Worm (Caenorhabditis elegans): ENCODE measurements around the gene cyk-7.

cyk-7 gene

ce11 chrIII:7792970-7793369 lies 2.2 kb downstream of the cyk-7 start:
- no peak for TF ChIP-seq dpl-1 (GFP tag; optimal IDR thresholded peaks at IDR 0.05)
- no peak for TF ChIP-seq nhr-42 (GFP tag; IDR thresholded peaks at IDR 0.05)
- TF ChIP-seq zfp-3 (GFP tag; conservative IDR thresholded peaks at IDR 0.05), result no peak
- TF ChIP-seq unc-62 (GFP tag; optimal IDR thresholded peaks at IDR 0.05 in 1 of 2), result peak in 1 of 2 experiments; percentile 99
- no peak for TF ChIP-seq unc-62 (tag; optimal IDR thresholded peaks at IDR 0.05)

ce11 chrIII:7792209-7792608 lies 3.0 kb downstream of the cyk-7 start:
- TF ChIP-seq lsy-2 (tag; optimal IDR thresholded peaks at IDR 0.05), result peak in 1 of 2 experiments; percentile 56
- TF ChIP-seq duxl-1 (tag; optimal IDR thresholded peaks at IDR 0.05; ENCODE audit: poor library complexity), result peak; percentile 24
- TF ChIP-seq lin-13 (GFP tag; optimal IDR thresholded peaks at IDR 0.05), result no peak

DNA sequence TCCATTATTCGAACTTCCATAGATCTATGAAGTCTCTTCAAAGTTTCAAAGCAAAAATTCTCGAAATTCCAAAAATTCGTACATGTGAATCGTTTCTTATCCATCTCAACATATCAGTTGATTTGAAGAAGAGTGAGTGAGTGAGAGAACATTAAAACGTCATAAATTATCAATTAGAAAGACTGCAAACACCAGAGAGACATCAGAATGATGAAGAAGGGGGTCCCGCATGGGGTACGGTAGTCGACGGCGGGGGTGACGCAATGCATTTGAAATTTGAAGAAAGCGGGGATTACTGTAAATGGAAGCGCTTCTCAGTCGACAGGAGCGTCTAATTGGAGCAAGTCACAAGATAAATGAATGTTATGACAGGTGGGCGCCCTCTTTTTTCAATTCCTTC lies 4.7 kb downstream of the cyk-7 start:
- peak in 1 of 2 experiments; percentile 75 for TF ChIP-seq unc-62 (GFP tag; optimal IDR thresholded peaks at IDR 0.05 in 1 of 2)
- TF ChIP-seq unc-62 (tag; optimal IDR thresholded peaks at IDR 0.05), result no peak
- TF ChIP-seq madf-9 (GFP tag; conservative IDR thresholded peaks at IDR 0.05), result no peak
- TF ChIP-seq spr-1 (tag; optimal IDR thresholded peaks at IDR 0.05), result no peak
- no peak for TF ChIP-seq nhr-48 (tag; optimal IDR thresholded peaks at IDR 0.05)
- no peak for TF ChIP-seq tra-1 (GFP tag; IDR thresholded peaks at IDR 0.05)
- peak in 1 of 2 experiments; percentile 68 for TF ChIP-seq lsy-2 (tag; optimal IDR thresholded peaks at IDR 0.05)
- no peak for TF ChIP-seq hif-1 (tag; optimal IDR thresholded peaks at IDR 0.05)
- TF ChIP-seq hlh-30 (tag; optimal IDR thresholded peaks at IDR 0.05; ENCODE audit: insufficient read depth), result peak; percentile 7
- TF ChIP-seq hlh-11 (tag; optimal IDR thresholded peaks at IDR 0.05), result no peak
- no peak for TF ChIP-seq nhr-41 (GFP tag; IDR thresholded peaks at IDR 0.05)

ce11 chrIII:7788410-7788809 lies 6.8 kb downstream of the cyk-7 start:
- TF ChIP-seq nhr-25 (tag; optimal IDR thresholded peaks at IDR 0.05; ENCODE audit: borderline replicate concordance, insufficient read depth), result no peak
- TF ChIP-seq ces-1 (GFP tag; optimal IDR thresholded peaks at IDR 0.05), result no peak
- no peak for TF ChIP-seq T26A8.4 (GFP tag; IDR thresholded peaks at IDR 0.05)
- no peak for TF ChIP-seq lsy-2 (tag; optimal IDR thresholded peaks at IDR 0.05)
- no peak for TF ChIP-seq gei-8 (GFP tag; optimal IDR thresholded peaks at IDR 0.05)
- no peak for TF ChIP-seq Y48G9A.11 (GFP tag; IDR thresholded peaks at IDR 0.05)
- no peak for TF ChIP-seq egl-43 (GFP tag; IDR thresholded peaks at IDR 0.05)
- no peak for TF ChIP-seq dmd-6 (GFP tag; IDR thresholded peaks at IDR 0.05)
- no peak for TF ChIP-seq zfp-3 (GFP tag; conservative IDR thresholded peaks at IDR 0.05)
- no peak for TF ChIP-seq zfp-2 (tag; optimal IDR thresholded peaks at IDR 0.05)
- TF ChIP-seq nhr-76 (tag; optimal IDR thresholded peaks at IDR 0.05), result no peak
- TF ChIP-seq hmg-1.1 (GFP tag; IDR thresholded peaks at IDR 0.05), result no peak
- no peak for TF ChIP-seq tag-97 (GFP tag; IDR thresholded peaks at IDR 0.05)
- no peak for TF ChIP-seq ceh-28 (tag; optimal IDR thresholded peaks at IDR 0.05)
- TF ChIP-seq hlh-30 (tag; optimal IDR thresholded peaks at IDR 0.05; ENCODE audit: insufficient read depth), result no peak
- TF ChIP-seq snpc-4 (tag; optimal IDR thresholded peaks at IDR 0.05), result no peak

DNA sequence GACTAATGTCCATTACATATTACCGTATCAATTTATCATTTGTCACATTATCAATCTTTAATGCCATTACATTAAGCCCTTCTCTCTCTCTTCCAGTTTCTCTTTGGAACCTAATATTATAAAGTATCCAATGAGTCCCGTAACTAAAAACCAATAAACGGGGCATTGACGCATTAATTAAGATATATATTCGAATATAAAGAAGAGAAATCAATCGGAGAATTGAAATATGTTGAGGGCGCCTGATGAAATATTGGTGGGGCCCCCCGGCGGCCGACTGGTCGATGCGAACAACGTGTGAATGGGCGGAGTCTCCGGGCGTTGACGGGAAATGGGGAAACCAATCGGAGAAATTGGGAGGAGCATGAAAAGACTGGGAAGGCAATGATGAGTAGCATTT lies 11.0 kb downstream of the cyk-7 start:
- TF ChIP-seq duxl-1 (tag; optimal IDR thresholded peaks at IDR 0.05; ENCODE audit: poor library complexity), result peak; percentile 7
- TF ChIP-seq nhr-77 (tag; optimal IDR thresholded peaks at IDR 0.05), result no peak
- TF ChIP-seq lin-15B (tag; optimal IDR thresholded peaks at IDR 0.05), result no peak
- peak in 1 of 2 experiments; percentile 43 for TF ChIP-seq lsy-2 (tag; optimal IDR thresholded peaks at IDR 0.05)
- TF ChIP-seq nhr-6 (tag; optimal IDR thresholded peaks at IDR 0.05), result no peak
- TF ChIP-seq tag-97 (GFP tag; IDR thresholded peaks at IDR 0.05), result no peak
- 0 out of 2 replicates have a peak, but pooled peaks have one; percentile 23 for TF ChIP-seq tra-1 (GFP tag; IDR thresholded peaks at IDR 0.05)
- TF ChIP-seq ZK337.2 (GFP tag; IDR thresholded peaks at IDR 0.05), result no peak
- no peak for TF ChIP-seq nhr-11 (tag; optimal IDR thresholded peaks at IDR 0.05)
- 0 out of 2 replicates have a peak, but pooled peaks have one; percentile 21 for TF ChIP-seq ceh-20 (GFP tag; IDR thresholded peaks at IDR 0.05)

Data from whole organism, L4 larva.